Worm (Caenorhabditis elegans) whole organism, L4/young adult: Measurements from ENCODE around the gene srx-108.

Source experiments
- W03F9.2 ChIP-seq: fragments of 150-350 bp; optimal IDR thresholded peaks from 2 replicates; lab custom pipeline; 2014; ENCODE audit warnings: missing biosample characterization, missing genetic modification characterization
- him-1 ChIP-seq: sonication (generic microtip); optimal IDR thresholded peaks from 2 replicates; lab custom pipeline; 2016; ENCODE audit warnings: missing genotype, missing genetic modification reagents, missing genetic modification characterization, missing compliant biosample characterization

DNA sequence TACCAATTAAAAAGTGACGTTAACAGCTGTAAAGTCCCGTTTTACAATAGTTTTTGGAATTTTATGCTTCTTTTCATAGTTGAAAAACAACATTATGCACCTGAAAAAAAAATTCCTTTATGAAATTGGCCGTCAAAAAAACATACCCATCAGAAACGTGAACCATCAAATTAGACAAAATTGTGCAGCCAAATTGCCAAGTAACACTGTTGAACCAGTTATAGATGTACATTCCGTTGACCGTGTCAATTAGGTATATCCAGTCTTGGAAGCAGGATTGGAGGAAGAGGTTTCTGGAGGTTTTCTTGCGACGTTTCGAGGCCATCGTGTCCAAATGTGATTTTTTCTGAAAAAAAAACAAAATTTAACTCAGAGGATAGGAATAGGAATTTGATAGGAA, 36.1 kb upstream of the srx-108 start, which contains the start of gene srx-97:
- no peak for TF ChIP-seq W03F9.2 (tag; lab: Kevin White, UChicago)
- TF ChIP-seq him-1, result no peak
